Fruit fly (Drosophila melanogaster) whole organism, embryonic: ENCODE measurements around the gene ftz-f1.
A peak's percentile ranks its signal among the peaks of the same experiment; 100 is the strongest.

Experiments
- Asciz ChIP-seq: fragments of 200-800 bp; sonication (Bioruptor generic); optimal IDR thresholded peaks from 2 replicates; lab custom pipeline; 2017; ENCODE audit warnings: missing biosample characterization, mild to moderate bottlenecking, missing genetic modification characterization, missing genetic modification reagents
- C15 ChIP-seq: fragments of 200-800 bp; sonication (Bioruptor generic); IDR thresholded peaks from 3 replicates; pipeline ENCODE4 v1.3.6; 2022; ENCODE audit warnings: missing biosample characterization, missing genetic modification characterization
- CG10267 ChIP-seq: fragments of 200-800 bp; sonication (Bioruptor generic); optimal IDR thresholded peaks from 2 replicates; lab custom pipeline; 2018; ENCODE audit warnings: missing biosample characterization, mild to moderate bottlenecking, missing genetic modification characterization, moderate library complexity
- CG11560 ChIP-seq: fragments of 200-800 bp; sonication (Bioruptor generic); IDR thresholded peaks from 3 replicates; pipeline ENCODE4 v1.3.6; 2022; ENCODE audit warnings: missing biosample characterization, missing genetic modification characterization
- CG15601 ChIP-seq: fragments of 200-800 bp; sonication (Bioruptor generic); optimal IDR thresholded peaks from 3 replicates; lab custom pipeline; 2019; ENCODE audit warnings: missing biosample characterization, mild to moderate bottlenecking, missing genetic modification characterization, moderate library complexity
- CG17568 ChIP-seq: fragments of 200-800 bp; sonication (Bioruptor generic); optimal IDR thresholded peaks from 2 replicates; lab custom pipeline; 2018; ENCODE audit warnings: missing biosample characterization, mild to moderate bottlenecking, missing genetic modification characterization, moderate library complexity
- CG3065 ChIP-seq: fragments of 200-800 bp; sonication (Bioruptor generic); optimal IDR thresholded peaks from 2 replicates; lab custom pipeline; 2016; ENCODE audit warnings: missing biosample characterization, missing genetic modification characterization
- CG34376 ChIP-seq: fragments of 200-800 bp; sonication (Bioruptor generic); optimal IDR thresholded peaks from 2 replicates; lab custom pipeline; 2018; ENCODE audit warnings: missing biosample characterization, mild to moderate bottlenecking, missing genetic modification characterization
- CG4282 ChIP-seq: fragments of 200-800 bp; sonication (Bioruptor generic); optimal IDR thresholded peaks from 2 replicates; lab custom pipeline; 2016; ENCODE audit warnings: missing biosample characterization, missing genetic modification characterization
- CG4404 ChIP-seq: fragments of 200-800 bp; sonication (Bioruptor generic); IDR thresholded peaks from 2 replicates; pipeline ENCODE4 v1.3.6; 2022; ENCODE audit warnings: missing biosample characterization, missing genetic modification characterization
- CG5245 ChIP-seq: fragments of 200-800 bp; sonication (Bioruptor generic); optimal IDR thresholded peaks from 3 replicates; lab custom pipeline; 2016; ENCODE audit warnings: missing biosample characterization, missing genetic modification characterization
- Camta ChIP-seq: fragments of 200-800 bp; sonication (Bioruptor generic); optimal IDR thresholded peaks from 2 replicates; lab custom pipeline; 2016; ENCODE audit warnings: missing biosample characterization, missing genetic modification characterization
- D19B ChIP-seq: fragments of 200-800 bp; sonication (Bioruptor generic); optimal IDR thresholded peaks from 2 replicates; lab custom pipeline; 2017; ENCODE audit warnings: missing biosample characterization, mild to moderate bottlenecking, missing genetic modification characterization
- Deaf1 ChIP-seq: fragments of 200-800 bp; optimal IDR thresholded peaks from 3 replicates; lab custom pipeline; 2019; ENCODE audit warnings: missing biosample characterization, mild to moderate bottlenecking, missing genetic modification characterization, moderate library complexity
- Eip74EF ChIP-seq, 2 experiments: fragments of 200-800 bp in 1 of 2; fragments of >200 bp in 1 of 2; sonication (Bioruptor generic) in 1 of 2; optimal IDR thresholded peaks; 2 replicates each; lab custom pipeline; 2017 to 2019; ENCODE audit warnings: missing biosample characterization in 2 of 2, missing genetic modification characterization in 2 of 2, mild to moderate bottlenecking in 1 of 2, moderate library complexity in 1 of 2
- GATAe ChIP-seq: fragments of 200-800 bp; sonication (Bioruptor generic); conservative IDR thresholded peaks from 2 replicates; pipeline ENCODE4 v1.3.6; 2022; ENCODE audit warnings: missing biosample characterization, missing genetic modification characterization
- HmgZ ChIP-seq: fragments of 200-800 bp; sonication (Bioruptor generic); optimal IDR thresholded peaks from 2 replicates; lab custom pipeline; 2018; ENCODE audit warnings: missing biosample characterization, mild to moderate bottlenecking, missing genetic modification characterization
- Hmr ChIP-seq: fragments of 200-800 bp; sonication (Bioruptor generic); optimal IDR thresholded peaks from 3 replicates; lab custom pipeline; 2017; ENCODE audit warnings: mild to moderate bottlenecking, missing biosample characterization, missing genetic modification reagents, missing genetic modification characterization
- Lim3 ChIP-seq: fragments of 200-800 bp; sonication (Bioruptor generic); IDR thresholded peaks from 2 replicates; pipeline ENCODE4 v1.3.6; 2022; ENCODE audit warnings: missing biosample characterization, missing genetic modification characterization
- Pdp1 ChIP-seq, 2 experiments: fragments of 200-800 bp; sonication (Bioruptor generic); optimal IDR thresholded peaks; 3 replicates each; lab custom pipeline; 2016; ENCODE audit warnings: missing biosample characterization in 2 of 2, missing genetic modification characterization in 2 of 2, mild to moderate bottlenecking in 1 of 2, moderate library complexity in 1 of 2
- Sox100B ChIP-seq: fragments of 200-800 bp; sonication (Bioruptor generic); optimal IDR thresholded peaks from 3 replicates; lab custom pipeline; 2018; ENCODE audit warnings: missing biosample characterization, mild to moderate bottlenecking, missing genetic modification characterization
- Trl ChIP-seq, 3 experiments: fragments of >200 bp in 2 of 3; fragments of 200-800 bp in 1 of 3; sonication (Bioruptor generic) in 1 of 3; optimal IDR thresholded peaks; 2 replicates in 1 of 3; 3 replicates in 2 of 3; lab custom pipeline; 2016 to 2017; ENCODE audit warnings: missing biosample characterization in 1 of 3, missing genetic modification characterization in 1 of 3
- ab ChIP-seq: fragments of 200-800 bp; sonication (Bioruptor generic); optimal IDR thresholded peaks from 2 replicates; lab custom pipeline; 2016; ENCODE audit warnings: missing biosample characterization, missing genetic modification characterization
- bab2 ChIP-seq: fragments of 200-800 bp; sonication (Bioruptor generic); optimal IDR thresholded peaks from 2 replicates; lab custom pipeline; 2016; ENCODE audit warnings: missing biosample characterization, missing genetic modification characterization
- bsh ChIP-seq, 2 experiments: fragments of 200-800 bp; sonication (Bioruptor generic); optimal IDR thresholded peaks; 2 replicates each; lab custom pipeline; 2017 to 2018; ENCODE audit warnings: mild to moderate bottlenecking in 2 of 2, missing biosample characterization in 2 of 2, missing genetic modification characterization in 2 of 2, moderate library complexity in 1 of 2
- caup ChIP-seq: fragments of 200-800 bp; sonication (Bioruptor generic); optimal IDR thresholded peaks from 3 replicates; lab custom pipeline; 2017; ENCODE audit warnings: missing biosample characterization, mild to moderate bottlenecking, missing genetic modification characterization, moderate library complexity; ENCODE audit not compliant: severe bottlenecking
- chif ChIP-seq, 2 experiments: fragments of 200-800 bp; sonication (Bioruptor generic); optimal IDR thresholded peaks; 3 replicates each; lab custom pipeline; 2016; ENCODE audit warnings: missing biosample characterization in 2 of 2, missing genetic modification characterization in 2 of 2
- corto ChIP-seq: fragments of 200-800 bp; sonication (Bioruptor generic); optimal IDR thresholded peaks from 2 replicates; lab custom pipeline; 2016; ENCODE audit warnings: missing biosample characterization, mild to moderate bottlenecking, missing genetic modification characterization, moderate library complexity
- cwo ChIP-seq: fragments of 200-800 bp; sonication (Bioruptor generic); optimal IDR thresholded peaks from 3 replicates; lab custom pipeline; 2017; ENCODE audit warnings: missing biosample characterization, missing genetic modification characterization, mild to moderate bottlenecking, moderate library complexity, missing genetic modification reagents
- dan ChIP-seq: fragments of 200-800 bp; sonication (Bioruptor generic); IDR thresholded peaks from 2 replicates; pipeline ENCODE4 v1.3.6; 2022; ENCODE audit warnings: missing biosample characterization, missing genetic modification characterization
- dpn ChIP-seq, 2 experiments: fragments of 200-800 bp; sonication (Bioruptor generic); optimal IDR thresholded peaks; 3 replicates each; lab custom pipeline; 2016; ENCODE audit warnings: missing biosample characterization in 2 of 2, missing genetic modification characterization in 2 of 2
- exex ChIP-seq: fragments of 200-800 bp; sonication (Bioruptor generic); optimal IDR thresholded peaks from 4 replicates; lab custom pipeline; 2018; ENCODE audit warnings: missing biosample characterization, mild to moderate bottlenecking, missing genetic modification characterization, moderate library complexity
- grn ChIP-seq: fragments of 200-800 bp; sonication (Bioruptor generic); optimal IDR thresholded peaks from 3 replicates; lab custom pipeline; 2017; ENCODE audit warnings: missing biosample characterization, missing genetic modification characterization
- kni ChIP-seq: fragments of 200-800 bp; sonication (Bioruptor generic); optimal IDR thresholded peaks from 3 replicates; lab custom pipeline; 2017; ENCODE audit warnings: mild to moderate bottlenecking, missing biosample characterization, missing genetic modification reagents, missing genetic modification characterization
- nerfin-2 ChIP-seq: fragments of 200-800 bp; sonication (Bioruptor generic); IDR thresholded peaks from 2 replicates; pipeline ENCODE4 v1.3.6; 2022; ENCODE audit warnings: missing biosample characterization, missing genetic modification characterization; ENCODE audit not compliant: partially characterized antibody
- peb ChIP-seq: fragments of 200-800 bp; sonication (Bioruptor generic); IDR thresholded peaks from 2 replicates; pipeline ENCODE4 v1.3.6; 2022; ENCODE audit warnings: missing biosample characterization, missing genetic modification characterization
- sd ChIP-seq: fragments of 200-800 bp; sonication (Bioruptor generic); optimal IDR thresholded peaks from 3 replicates; lab custom pipeline; 2018; ENCODE audit warnings: missing biosample characterization, mild to moderate bottlenecking, missing genetic modification characterization, moderate library complexity
- sens ChIP-seq: fragments of 200-800 bp; sonication (Bioruptor generic); peaks from one replicate; lab custom pipeline; 2016; ENCODE audit warnings: missing biosample characterization, missing genetic modification characterization
- sqz ChIP-seq: fragments of 200-800 bp; sonication (Bioruptor generic); optimal IDR thresholded peaks from 3 replicates; lab custom pipeline; 2018; ENCODE audit warnings: missing biosample characterization, mild to moderate bottlenecking, missing genetic modification characterization
- stwl ChIP-seq: fragments of 200-800 bp; sonication (Bioruptor generic); optimal IDR thresholded peaks from 3 replicates; lab custom pipeline; 2018; ENCODE audit warnings: missing biosample characterization, mild to moderate bottlenecking, missing genetic modification characterization, moderate library complexity
- sug ChIP-seq: fragments of 200-800 bp; optimal IDR thresholded peaks from 2 replicates; lab custom pipeline; 2019; ENCODE audit warnings: missing biosample characterization, mild to moderate bottlenecking, missing genetic modification characterization, moderate library complexity
- vfl ChIP-seq: fragments of 200-800 bp; sonication (Bioruptor generic); optimal IDR thresholded peaks from 2 replicates; lab custom pipeline; 2016; ENCODE audit warnings: missing biosample characterization, missing genetic modification characterization
- wor ChIP-seq: fragments of 200-800 bp; sonication (Bioruptor generic); IDR thresholded peaks from 2 replicates; pipeline ENCODE4 v1.3.6; 2022; ENCODE audit warnings: missing biosample characterization, missing genetic modification characterization
- yki ChIP-seq: fragments of >200 bp; optimal IDR thresholded peaks from 3 replicates; lab custom pipeline; 2018

Gene ftz-f1

dm6 chr3L:18836658-18837057 is 35.5 kb upstream of the ftz-f1 start:
- TF ChIP-seq C15 (no peak), Sox100B (peak; percentile 1), sens (GFP tag; lab: Kevin White, UChicago) (peak; percentile 59), Lim3 (GFP tag; lab: Robert Waterston, UW) (no peak), nerfin-2 (no peak), sqz (GFP tag; lab: Kevin White, UChicago) (no peak), cwo (GFP tag; lab: Kevin White, UChicago) (no peak), CG17568 (GFP tag; lab: Kevin White, UChicago) (peak; percentile 12), sd (peak; percentile 66), Asciz (GFP tag; lab: Kevin White, UChicago) (peak; percentile 12), bsh (GFP tag; optimal IDR thresholded peaks at IDR 0.05; lab: Kevin White, UChicago) (peak in 1 of 2 experiments; percentile 7), Camta (GFP tag; lab: Kevin White, UChicago) (no peak), dpn (GFP tag; optimal IDR thresholded peaks at IDR 0.05; lab: Kevin White, UChicago) (no peak), CG4282 (no peak), CG15601 (peak; percentile 1), GATAe (GFP tag; lab: Robert Waterston, UW) (no peak), D19B (no peak), stwl (tag; lab: Kevin White, UChicago) (no peak), exex (peak; percentile 43), yki (lab: Kevin White, UChicago) (no peak), vfl (GFP tag; lab: Kevin White, UChicago) (no peak), bab2 (GFP tag; lab: Kevin White, UChicago) (no peak), corto (GFP tag; lab: Kevin White, UChicago) (no peak), CG10267 (tag; lab: Kevin White, UChicago) (no peak), Hmr (GFP tag; lab: Kevin White, UChicago) (peak; percentile 2), sug (tag; lab: Kevin White, UChicago) (peak; percentile 22), CG4404 (GFP tag; lab: Robert Waterston, UW) (no peak), chif (GFP tag; optimal IDR thresholded peaks at IDR 0.05; lab: Kevin White, UChicago) (no peak), CG34376 (GFP tag; lab: Kevin White, UChicago) (no peak), ab (GFP tag; lab: Kevin White, UChicago) (no peak), Pdp1 (GFP tag; optimal IDR thresholded peaks at IDR 0.05; lab: Kevin White, UChicago) (peak in 1 of 2 experiments; percentile 82), CG11560 (no peak), Eip74EF (GFP tag; optimal IDR thresholded peaks at IDR 0.05; lab: Kevin White, UChicago) (no peak), peb (GFP tag; lab: Robert Waterston, UW) (no peak), CG5245 (GFP tag; lab: Kevin White, UChicago) (no peak), wor (GFP tag; lab: Robert Waterston, UW) (no peak)

- TF ChIP-seq HmgZ (tag; lab: Kevin White, UChicago), result peak; percentile 4
- TF ChIP-seq kni (GFP tag; lab: Kevin White, UChicago), result no peak
- peak; percentile 0 for TF ChIP-seq caup (GFP tag; lab: Kevin White, UChicago)
- no peak for TF ChIP-seq dan (GFP tag; lab: Robert Waterston, UW)
- peak; percentile 13 for TF ChIP-seq Trl (optimal IDR thresholded peaks at IDR 0.05; lab: Kevin White, UChicago)
- TF ChIP-seq Trl (GFP tag; optimal IDR thresholded peaks at IDR 0.05; lab: Kevin White, UChicago), result no peak
- TF ChIP-seq sug (tag; lab: Kevin White, UChicago), result peak; percentile 20
- peak; percentile 53 for TF ChIP-seq CG3065
- TF ChIP-seq grn (GFP tag; lab: Kevin White, UChicago), result peak; percentile 73
- peak; percentile 30 for TF ChIP-seq CG34376 (GFP tag; lab: Kevin White, UChicago)
- TF ChIP-seq Deaf1, result no peak
Measured at dm6 chr3L:18834924-18835323, 33.8 kb upstream of the ftz-f1 start.
